Worm (Caenorhabditis elegans) whole organism, L4 larva: ENCODE measurements around the gene npr-31.
A peak's percentile ranks its signal among the peaks of the same experiment; 100 is the strongest.

ENCODE experiments used
- D1046.2 ChIP-seq: fragments of 200-800 bp; sonication (Bioruptor generic); IDR thresholded peaks from 2 replicates; pipeline ENCODE4 v1.3.6; 2022; ENCODE audit warnings: missing genetic modification characterization, missing compliant biosample characterization
- F37D6.2 ChIP-seq: sonication (generic microtip); optimal IDR thresholded peaks from 2 replicates; lab custom pipeline; 2016; ENCODE audit warnings: mild to moderate bottlenecking, missing genetic modification characterization, missing compliant biosample characterization
- F49E8.2 ChIP-seq: sonication (generic microtip); optimal IDR thresholded peaks from 2 replicates; lab custom pipeline; 2016; ENCODE audit warnings: missing compliant biosample characterization, mild to moderate bottlenecking, missing genetic modification characterization, borderline replicate concordance
- R02D3.7 ChIP-seq: fragments of 150-350 bp; sonication (generic microtip); optimal IDR thresholded peaks from 3 replicates; lab custom pipeline; 2014; ENCODE audit warnings: missing biosample characterization, missing genetic modification characterization
- T20F7.1 ChIP-seq: fragments of 200-800 bp; sonication (Bioruptor generic); optimal IDR thresholded peaks from 2 replicates; lab custom pipeline; 2018; ENCODE audit warnings: mild to moderate bottlenecking, missing genetic modification characterization, missing compliant biosample characterization
- ZK337.2 ChIP-seq: fragments of 200-800 bp; sonication (Bioruptor generic); IDR thresholded peaks from 2 replicates; pipeline ENCODE4 v1.3.6; 2022; ENCODE audit warnings: missing genetic modification reagents, missing genetic modification characterization, missing compliant biosample characterization
- aly-2 ChIP-seq: sonication (generic microtip); optimal IDR thresholded peaks from 2 replicates; lab custom pipeline; 2018; ENCODE audit warnings: missing biosample characterization, missing genetic modification characterization
- ama-1 ChIP-seq: fragments of 150-350 bp; optimal IDR thresholded peaks from 2 replicates; lab custom pipeline; 2014; ENCODE audit warnings: inconsistent platforms, mixed read lengths
- arid-1 ChIP-seq: fragments of 200-800 bp; sonication (Bioruptor generic); conservative IDR thresholded peaks from 2 replicates; pipeline ENCODE4 v1.3.6; 2022; ENCODE audit warnings: missing genetic modification reagents, missing genetic modification characterization, missing compliant biosample characterization
- attf-4 ChIP-seq: sonication (generic microtip); optimal IDR thresholded peaks from 3 replicates; lab custom pipeline; 2017; ENCODE audit warnings: missing biosample characterization, missing genetic modification characterization
- ceh-20 ChIP-seq: fragments of 200-800 bp; sonication (Bioruptor generic); IDR thresholded peaks from 2 replicates; pipeline ENCODE4 v1.3.6; 2022; ENCODE audit warnings: missing genetic modification reagents, missing genetic modification characterization, missing compliant biosample characterization
- ceh-28 ChIP-seq: fragments of 150-350 bp; optimal IDR thresholded peaks from 2 replicates; lab custom pipeline; 2014; ENCODE audit warnings: missing biosample characterization, missing genetic modification reagents, missing genetic modification characterization
- ceh-82 ChIP-seq: sonication (generic microtip); optimal IDR thresholded peaks from 2 replicates; lab custom pipeline; 2017; ENCODE audit warnings: missing biosample characterization, missing genetic modification characterization
- ces-1 ChIP-seq: fragments of 150-350 bp; sonication (generic microtip); optimal IDR thresholded peaks from 4 replicates; lab custom pipeline; 2014; ENCODE audit warnings: missing biosample characterization, missing genetic modification reagents, missing genetic modification characterization
- cey-2 ChIP-seq: sonication (generic microtip); optimal IDR thresholded peaks from 3 replicates; lab custom pipeline; 2017; ENCODE audit warnings: missing genetic modification characterization, mild to moderate bottlenecking, missing compliant biosample characterization, antibody characterized with exemption, borderline replicate concordance; ENCODE audit not compliant: insufficient read depth
- daf-16 ChIP-seq, 3 experiments: sonication (generic microtip); optimal IDR thresholded peaks; 2 replicates each; lab custom pipeline; 2016 to 2017; ENCODE audit warnings: missing genetic modification characterization in 3 of 3, missing genetic modification reagents in 3 of 3, mild to moderate bottlenecking in 2 of 3, missing compliant biosample characterization in 2 of 3, missing biosample characterization in 1 of 3, moderate library complexity in 1 of 3
- daf-19 ChIP-seq: fragments of 200-800 bp; sonication (Bioruptor generic); conservative IDR thresholded peaks from 2 replicates; pipeline ENCODE4 v1.3.6; 2022; ENCODE audit warnings: missing genetic modification characterization, missing compliant biosample characterization
- dmd-6 ChIP-seq: fragments of 200-800 bp; sonication (Bioruptor generic); IDR thresholded peaks from 2 replicates; pipeline ENCODE4 v1.3.6; 2022; ENCODE audit warnings: missing genetic modification reagents, missing genetic modification characterization, missing compliant biosample characterization
- dmd-8 ChIP-seq: fragments of 200-800 bp; sonication (Bioruptor generic); IDR thresholded peaks from 2 replicates; pipeline ENCODE4 v1.3.6; 2022; ENCODE audit warnings: missing genetic modification characterization, missing compliant biosample characterization
- dmd-9 ChIP-seq: fragments of 200-800 bp; sonication (Bioruptor generic); IDR thresholded peaks from 2 replicates; pipeline ENCODE4 v1.3.6; 2022; ENCODE audit warnings: missing genetic modification reagents, missing genetic modification characterization, missing compliant biosample characterization
- dpl-1 ChIP-seq: fragments of 150-350 bp; optimal IDR thresholded peaks from 2 replicates; lab custom pipeline; 2014; ENCODE audit warnings: missing biosample characterization, missing genetic modification reagents, missing genetic modification characterization
- duxl-1 ChIP-seq: sonication (generic microtip); optimal IDR thresholded peaks from 2 replicates; lab custom pipeline; 2016; ENCODE audit warnings: mild to moderate bottlenecking, missing genetic modification characterization, moderate library complexity, missing compliant biosample characterization; ENCODE audit not compliant: poor library complexity
- egl-43 ChIP-seq: fragments of 200-800 bp; sonication (Bioruptor generic); IDR thresholded peaks from 2 replicates; pipeline ENCODE4 v1.3.6; 2022; ENCODE audit warnings: missing genetic modification reagents, missing genetic modification characterization, missing compliant biosample characterization
- fos-1 ChIP-seq: fragments of 150-350 bp; optimal IDR thresholded peaks from 2 replicates; lab custom pipeline; 2014; ENCODE audit warnings: missing biosample characterization, missing genetic modification characterization
- hlh-11 ChIP-seq: fragments of 200-800 bp; sonication (Bioruptor generic); optimal IDR thresholded peaks from 2 replicates; lab custom pipeline; 2018; ENCODE audit warnings: mild to moderate bottlenecking, missing genetic modification characterization, missing compliant biosample characterization
- hlh-30 ChIP-seq: sonication (generic microtip); optimal IDR thresholded peaks from 2 replicates; lab custom pipeline; 2017; ENCODE audit warnings: antibody characterized with exemption, mild to moderate bottlenecking, missing genetic modification characterization, missing compliant biosample characterization; ENCODE audit not compliant: insufficient read depth
- lin-1 ChIP-seq: fragments of 200-800 bp; sonication (Bioruptor generic); IDR thresholded peaks from 2 replicates; pipeline ENCODE4 v1.3.6; 2022; ENCODE audit warnings: missing genetic modification reagents, missing genetic modification characterization, missing compliant biosample characterization
- lin-13 ChIP-seq: fragments of 150-350 bp; optimal IDR thresholded peaks from 2 replicates; lab custom pipeline; 2014; ENCODE audit warnings: missing biosample characterization, missing genetic modification reagents, missing genetic modification characterization
- lin-15B ChIP-seq: fragments of 150-350 bp; sonication (generic microtip); optimal IDR thresholded peaks from 3 replicates; lab custom pipeline; 2014; ENCODE audit warnings: missing biosample characterization, missing genetic modification characterization
- lin-38 ChIP-seq: fragments of 200-800 bp; sonication (Bioruptor generic); IDR thresholded peaks from 2 replicates; pipeline ENCODE4 v1.3.6; 2022; ENCODE audit warnings: missing genetic modification reagents, missing genetic modification characterization, missing compliant biosample characterization
- lin-39 ChIP-seq: fragments of 150-350 bp; optimal IDR thresholded peaks from 2 replicates; lab custom pipeline; 2014; ENCODE audit warnings: missing biosample characterization, missing genetic modification reagents, missing genetic modification characterization
- lir-3 ChIP-seq: sonication (generic microtip); optimal IDR thresholded peaks from 2 replicates; lab custom pipeline; 2016; ENCODE audit warnings: mild to moderate bottlenecking, missing genetic modification characterization, missing compliant biosample characterization
- lsy-2 ChIP-seq, 2 experiments: fragments of 150-350 bp in 1 of 2; sonication (generic microtip) in 1 of 2; optimal IDR thresholded peaks; 2 replicates each; lab custom pipeline; 2014 to 2017; ENCODE audit warnings: missing biosample characterization in 2 of 2, missing genetic modification characterization in 2 of 2
- madf-5 ChIP-seq, 2 experiments: fragments of 200-800 bp; sonication (Bioruptor generic); IDR thresholded peaks; 2 replicates each; pipeline ENCODE4 v1.3.6; 2022; ENCODE audit warnings: missing compliant biosample characterization in 2 of 2, missing genetic modification characterization in 2 of 2
- mdt-29 ChIP-seq: fragments of 200-800 bp; sonication (Bioruptor generic); IDR thresholded peaks from 2 replicates; pipeline ENCODE4 v1.3.6; 2022; ENCODE audit warnings: missing genetic modification reagents, missing genetic modification characterization, missing compliant biosample characterization
- mep-1 ChIP-seq: fragments of 150-350 bp; sonication (generic microtip); optimal IDR thresholded peaks from 3 replicates; lab custom pipeline; 2014; ENCODE audit warnings: missing biosample characterization, missing genetic modification characterization
- mes-2 ChIP-seq: sonication (generic microtip); optimal IDR thresholded peaks from 2 replicates; lab custom pipeline; 2016; ENCODE audit warnings: missing genotype, mild to moderate bottlenecking, missing genetic modification characterization, missing compliant biosample characterization; ENCODE audit not compliant: poor library complexity, severe bottlenecking
- mxl-2 ChIP-seq: fragments of 200-800 bp; sonication (Bioruptor generic); conservative IDR thresholded peaks from 2 replicates; pipeline ENCODE4 v1.3.6; 2022; ENCODE audit warnings: missing genetic modification reagents, missing genetic modification characterization, missing compliant biosample characterization
- nhr-102 ChIP-seq: sonication (generic microtip); optimal IDR thresholded peaks from 2 replicates; lab custom pipeline; 2016; ENCODE audit warnings: mild to moderate bottlenecking, missing genetic modification characterization, moderate library complexity, missing compliant biosample characterization
- nhr-42 ChIP-seq: fragments of 200-800 bp; sonication (Bioruptor generic); IDR thresholded peaks from 2 replicates; pipeline ENCODE4 v1.3.6; 2022; ENCODE audit warnings: missing genetic modification characterization, missing compliant biosample characterization
- nhr-48 ChIP-seq: sonication (generic microtip); optimal IDR thresholded peaks from 2 replicates; lab custom pipeline; 2016; ENCODE audit warnings: mild to moderate bottlenecking, missing genetic modification characterization, missing compliant biosample characterization
- nhr-77 ChIP-seq: fragments of 150-350 bp; optimal IDR thresholded peaks from 2 replicates; lab custom pipeline; 2014; ENCODE audit warnings: missing biosample characterization, missing genetic modification characterization
- php-3 ChIP-seq: fragments of 200-800 bp; sonication (Bioruptor generic); IDR thresholded peaks from 2 replicates; pipeline ENCODE4 v1.3.6; 2022; ENCODE audit warnings: missing genetic modification reagents, missing genetic modification characterization, missing compliant biosample characterization
- rbr-2 ChIP-seq: sonication (generic microtip); optimal IDR thresholded peaks from 2 replicates; lab custom pipeline; 2016; ENCODE audit warnings: missing genotype, missing genetic modification characterization, missing compliant biosample characterization
- snpc-4 ChIP-seq: fragments of 150-350 bp; optimal IDR thresholded peaks from 2 replicates; lab custom pipeline; 2014; ENCODE audit warnings: missing biosample characterization, missing genetic modification characterization
- tra-1 ChIP-seq: fragments of 200-800 bp; sonication (Bioruptor generic); IDR thresholded peaks from 2 replicates; pipeline ENCODE4 v1.3.6; 2022; ENCODE audit warnings: missing genetic modification reagents, missing genetic modification characterization, missing compliant biosample characterization
- zip-11 ChIP-seq: fragments of 200-800 bp; sonication (Bioruptor generic); IDR thresholded peaks from 2 replicates; pipeline ENCODE4 v1.3.6; 2022; ENCODE audit warnings: missing genetic modification characterization, missing compliant biosample characterization
- ztf-11 ChIP-seq: fragments of 150-350 bp; optimal IDR thresholded peaks from 2 replicates; lab custom pipeline; 2014; ENCODE audit warnings: missing biosample characterization, missing genetic modification characterization
- ztf-7 ChIP-seq: fragments of 150-350 bp; optimal IDR thresholded peaks from 2 replicates; lab custom pipeline; 2014; ENCODE audit warnings: missing biosample characterization, missing genetic modification characterization

Gene npr-31

ce11 chrII:7151969-7152631 is 7.7 kb downstream of the npr-31 start, which contains the start of gene fust-1:
TSS of gene fust-1 (plus strand) at chrII:7152581.
- peak; percentile 94 for TF ChIP-seq nhr-102 (tag; lab: Kevin White, UChicago)
- no peak for TF ChIP-seq fos-1
- peak; percentile 88 for TF ChIP-seq egl-43 (GFP tag; lab: Robert Waterston, UW)
- TF ChIP-seq arid-1 (GFP tag; lab: Robert Waterston, UW), result peak; percentile 96
- no peak for TF ChIP-seq aly-2 (tag; lab: Kevin White, UChicago)
- peak; percentile 85 for TF ChIP-seq nhr-77 (tag; lab: Kevin White, UChicago)
- TF ChIP-seq ces-1 (GFP tag; lab: Kevin White, UChicago), result peak; percentile 59
- TF ChIP-seq F49E8.2, result peak; percentile 90
- no peak for TF ChIP-seq lin-39
- peak; percentile 95 for TF ChIP-seq hlh-11 (tag; lab: Kevin White, UChicago)
- no peak; the same call in 1 of the 2 replicates for TF ChIP-seq ZK337.2
- peak; percentile 83 for TF ChIP-seq hlh-30 (tag; lab: Kevin White, UChicago)
- TF ChIP-seq dpl-1 (GFP tag; lab: Kevin White, UChicago), result peak; percentile 90
- no peak for TF ChIP-seq madf-5 (GFP tag; IDR thresholded peaks at IDR 0.05; lab: Robert Waterston, UW)
- no peak for TF ChIP-seq zip-11
- peak; percentile 91 for TF ChIP-seq tra-1 (GFP tag; lab: Robert Waterston, UW)
- peak; percentile 72 for TF ChIP-seq ama-1 (lab: Kevin White, UChicago)
- TF ChIP-seq lir-3 (tag; lab: Kevin White, UChicago), result peak; percentile 38
- TF ChIP-seq lin-13 (GFP tag; lab: Kevin White, UChicago), result peak; percentile 94
- TF ChIP-seq T20F7.1, result peak; percentile 90
- TF ChIP-seq ceh-82, result no peak
- TF ChIP-seq duxl-1 (tag; lab: Kevin White, UChicago), result peak; percentile 92
- peak; percentile 85; the same call in 1 of the 2 replicates for TF ChIP-seq mxl-2 (GFP tag; lab: Robert Waterston, UW)
- TF ChIP-seq ceh-28 (tag; lab: Kevin White, UChicago), result no peak
- TF ChIP-seq attf-4, result no peak
- peak; percentile 86 for TF ChIP-seq php-3 (GFP tag; lab: Robert Waterston, UW)
- peak; percentile 76 for TF ChIP-seq cey-2 (tag; lab: Kevin White, UChicago)
- peak; percentile 84 for TF ChIP-seq ztf-7 (tag; lab: Kevin White, UChicago)
- TF ChIP-seq R02D3.7, result no peak
- TF ChIP-seq dmd-6, result peak; percentile 95
- TF ChIP-seq mep-1 (tag; lab: Kevin White, UChicago), result peak; percentile 96
- TF ChIP-seq daf-19 (GFP tag; lab: Robert Waterston, UW), result no peak
- TF ChIP-seq rbr-2 (tag; lab: Kevin White, UChicago), result peak; percentile 96
- TF ChIP-seq nhr-48 (tag; lab: Kevin White, UChicago), result peak; percentile 90
- peak; percentile 86 for TF ChIP-seq F37D6.2 (tag; lab: Kevin White, UChicago)
- peak; percentile 91 for TF ChIP-seq mdt-29 (GFP tag; lab: Robert Waterston, UW)
- peak; percentile 89 for TF ChIP-seq lin-1 (GFP tag; lab: Robert Waterston, UW)
- TF ChIP-seq ceh-20 (GFP tag; lab: Robert Waterston, UW), result peak; percentile 94
- TF ChIP-seq lin-15B, result peak; percentile 63
- TF ChIP-seq ztf-11, result no peak
- peak; percentile 96 for TF ChIP-seq mes-2 (tag; lab: Kevin White, UChicago)
- peak; percentile 77; the same call in 1 of the 2 replicates for TF ChIP-seq dmd-9
- peak; percentile 80 to 97 for TF ChIP-seq lsy-2 (tag; optimal IDR thresholded peaks at IDR 0.05; lab: Kevin White, UChicago)
- peak in 1 of 2 experiments; percentile 89 for TF ChIP-seq daf-16 (GFP tag; optimal IDR thresholded peaks at IDR 0.05; lab: Kevin White, UChicago)
- peak; percentile 67 for TF ChIP-seq daf-16 (tag; optimal IDR thresholded peaks at IDR 0.05; lab: Kevin White, UChicago)
- no peak for TF ChIP-seq dmd-8 (GFP tag; lab: Robert Waterston, UW)
- TF ChIP-seq lin-38 (GFP tag; lab: Robert Waterston, UW), result peak; percentile 96
- TF ChIP-seq nhr-42 (GFP tag; lab: Robert Waterston, UW), result peak; percentile 93
- TF ChIP-seq snpc-4 (tag; lab: Kevin White, UChicago), result no peak
- peak; percentile 74; the same call in 1 of the 2 replicates for TF ChIP-seq D1046.2 (GFP tag; lab: Robert Waterston, UW)
